Worm (Caenorhabditis elegans): ENCODE results near the gene W03C9.8.
A peak's percentile ranks its signal among the peaks of the same experiment; 100 is the strongest.

W03C9.8 gene

DNA sequence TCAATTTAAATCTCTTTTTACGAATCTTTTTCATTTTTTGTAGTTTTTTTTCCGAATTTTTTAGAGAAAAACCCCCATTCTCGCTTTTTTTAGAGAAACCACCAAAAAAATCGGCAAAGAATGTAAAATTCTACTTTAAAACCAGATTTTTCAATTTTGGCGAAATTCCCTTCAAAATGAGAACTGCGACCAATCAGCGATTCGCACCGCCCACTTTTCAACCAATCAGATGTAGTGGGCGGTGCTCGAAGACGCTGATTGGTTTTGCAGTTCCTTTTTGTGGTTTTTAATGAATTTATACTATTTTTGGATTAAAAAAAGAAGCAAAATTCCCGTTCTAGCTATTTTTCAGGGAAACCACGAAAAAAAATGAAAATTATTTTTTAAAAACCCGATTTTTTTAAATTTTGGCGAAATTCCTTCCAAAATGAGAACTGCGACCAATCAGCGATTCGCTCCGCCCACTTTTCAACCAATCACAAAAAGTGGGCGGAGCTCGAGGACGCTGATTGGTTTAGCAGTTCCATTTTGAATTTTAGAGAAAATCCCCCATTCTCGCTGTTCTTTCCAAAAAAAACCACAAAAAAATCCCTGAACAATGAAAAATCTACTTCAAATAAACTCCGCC, 22.6 kb downstream of the W03C9.8 start:
- TF ChIP-seq atf-7 (tag; optimal IDR thresholded peaks at IDR 0.05) (no peak), attf-5 (GFP tag; optimal IDR thresholded peaks at IDR 0.05) (no peak), nfyb-1 (GFP tag; IDR thresholded peaks at IDR 0.05) (peak; percentile 11; the same call in 1 of the 2 replicates), ztf-25 (GFP tag; IDR thresholded peaks at IDR 0.05) (no peak)

DNA sequence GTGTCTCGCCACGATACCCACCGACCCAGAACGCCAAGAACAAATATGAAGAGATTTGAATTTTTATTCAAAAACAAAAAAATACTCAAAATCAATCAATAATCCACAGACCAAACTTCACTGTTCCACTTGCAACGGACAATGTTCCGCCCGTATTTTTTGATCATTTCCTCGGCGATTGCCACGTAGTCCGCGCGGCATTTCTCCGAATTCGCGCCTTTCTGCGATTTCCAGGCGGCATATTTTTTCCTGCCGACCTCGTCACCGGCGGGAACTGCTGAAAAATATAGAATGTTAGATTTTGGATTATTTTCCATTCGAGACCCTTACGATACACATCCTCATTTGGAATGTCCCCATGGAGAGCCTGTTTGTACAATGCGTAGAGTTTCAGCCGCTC, 23.7 kb downstream of the W03C9.8 start:
- TF ChIP-seq ceh-91 (GFP tag; IDR thresholded peaks at IDR 0.05) (peak; percentile 26; the same call in 1 of the 2 replicates), madf-6 (GFP tag; IDR thresholded peaks at IDR 0.05) (peak; percentile 80), F23B12.7 (tag; optimal IDR thresholded peaks at IDR 0.05; ENCODE audit: insufficient read depth) (no peak), sptf-2 (GFP tag; optimal IDR thresholded peaks at IDR 0.05) (no peak), unc-130 (GFP tag; optimal IDR thresholded peaks at IDR 0.05) (no peak), chd-7 (tag; optimal IDR thresholded peaks at IDR 0.05) (no peak), attf-5 (GFP tag; optimal IDR thresholded peaks at IDR 0.05) (no peak), K11D2.4 (GFP tag; IDR thresholded peaks at IDR 0.05) (no peak), tbp1 (GFP tag; optimal IDR thresholded peaks at IDR 0.05) (no peak), rpc-1 (optimal IDR thresholded peaks at IDR 0.05) (no peak), rpc-1 (tag; optimal IDR thresholded peaks at IDR 0.05) (no peak), hmg-20 (GFP tag; IDR thresholded peaks at IDR 0.05) (no peak), madf-3 (GFP tag; IDR thresholded peaks at IDR 0.05) (0 out of 2 replicates have a peak, but pooled peaks have one; percentile 8), egl-18 (GFP tag; IDR thresholded peaks at IDR 0.05) (no peak), attf-3 (GFP tag; conservative IDR thresholded peaks at IDR 0.05) (no peak), K12H6.12 (tag; optimal IDR thresholded peaks at IDR 0.05) (no peak), bed-1 (GFP tag; IDR thresholded peaks at IDR 0.05) (no peak), B0035.1 (tag; optimal IDR thresholded peaks at IDR 0.05) (no peak), nhr-179 (tag; optimal IDR thresholded peaks at IDR 0.05) (no peak), cebp-1 (GFP tag; IDR thresholded peaks at IDR 0.05) (no peak), cebp-1 (tag; optimal IDR thresholded peaks at IDR 0.05) (peak; percentile 16), xnd-1 (tag; optimal IDR thresholded peaks at IDR 0.05) (peak; percentile 36), C06A6.2 (GFP tag; conservative IDR thresholded peaks at IDR 0.05) (no peak), ceh-79 (tag; optimal IDR thresholded peaks at IDR 0.05) (no peak), F57C9.4 (tag; optimal IDR thresholded peaks at IDR 0.05) (no peak), F52B5.7 (tag; optimal IDR thresholded peaks at IDR 0.05) (no peak), hlh-12 (tag; optimal IDR thresholded peaks at IDR 0.05) (no peak), snpc-3.4 (tag; optimal IDR thresholded peaks at IDR 0.05) (peak; percentile 9), madf-10 (tag; optimal IDR thresholded peaks at IDR 0.05) (no peak), ztf-6 (GFP tag; IDR thresholded peaks at IDR 0.05) (no peak), bed-2 (GFP tag; IDR thresholded peaks at IDR 0.05) (no peak), gei-17 (GFP tag; optimal IDR thresholded peaks at IDR 0.05) (no peak), fkh-3 (tag; optimal IDR thresholded peaks at IDR 0.05) (no peak), C17E4.6 (GFP tag; IDR thresholded peaks at IDR 0.05) (peak; percentile 11; the same call in 1 of the 2 replicates), mxl-1 (tag; optimal IDR thresholded peaks at IDR 0.05) (no peak), ztf-18 (tag; optimal IDR thresholded peaks at IDR 0.05) (no peak), D2030.7 (GFP tag; IDR thresholded peaks at IDR 0.05) (no peak), Y79H2A.3 (GFP tag; conservative IDR thresholded peaks at IDR 0.05) (no peak), athp-1 (tag; optimal IDR thresholded peaks at IDR 0.05) (no peak), attf-6 (GFP tag; IDR thresholded peaks at IDR 0.05) (no peak), F49E8.2 (tag; optimal IDR thresholded peaks at IDR 0.05; ENCODE audit: insufficient read depth) (no peak), zim-3 (tag; optimal IDR thresholded peaks at IDR 0.05) (peak; percentile 7), Y67H2A.10 (GFP tag; conservative IDR thresholded peaks at IDR 0.05) (no peak), ztf-3 (GFP tag; optimal IDR thresholded peaks at IDR 0.05) (no peak), hmg-1.2 (GFP tag; IDR thresholded peaks at IDR 0.05) (no peak)
